Worm (Caenorhabditis elegans) whole organism, L4 larva: ENCODE data around the gene F13D11.4.

ENCODE experiments used
- D1046.2 ChIP-seq: fragments of 200-800 bp; sonication (Bioruptor generic); IDR thresholded peaks from 2 replicates; pipeline ENCODE4 v1.3.6; 2022; ENCODE audit warnings: missing genetic modification characterization, missing compliant biosample characterization
- F10B5.3 ChIP-seq: sonication (generic microtip); optimal IDR thresholded peaks from 2 replicates; lab custom pipeline; 2016; ENCODE audit warnings: mild to moderate bottlenecking, missing genetic modification characterization, missing compliant biosample characterization
- R02D3.7 ChIP-seq: fragments of 150-350 bp; sonication (generic microtip); optimal IDR thresholded peaks from 3 replicates; lab custom pipeline; 2014; ENCODE audit warnings: missing biosample characterization, missing genetic modification characterization
- T26A8.4 ChIP-seq: fragments of 200-800 bp; sonication (Bioruptor generic); IDR thresholded peaks from 2 replicates; pipeline ENCODE4 v1.3.6; 2022; ENCODE audit warnings: missing genetic modification characterization, missing compliant biosample characterization
- Y105C5A.15 ChIP-seq: fragments of 200-800 bp; sonication (Bioruptor generic); IDR thresholded peaks from 2 replicates; pipeline ENCODE4 v1.3.6; 2022; ENCODE audit warnings: missing genetic modification characterization, missing compliant biosample characterization
- Y5F2A.4 ChIP-seq: fragments of 200-800 bp; sonication (Bioruptor generic); optimal IDR thresholded peaks from 2 replicates; lab custom pipeline; 2018; ENCODE audit warnings: mild to moderate bottlenecking, missing genetic modification characterization, missing compliant biosample characterization
- ZK337.2 ChIP-seq: fragments of 200-800 bp; sonication (Bioruptor generic); IDR thresholded peaks from 2 replicates; pipeline ENCODE4 v1.3.6; 2022; ENCODE audit warnings: missing genetic modification reagents, missing genetic modification characterization, missing compliant biosample characterization
- aha-1 ChIP-seq: fragments of 150-350 bp; peaks from one replicate; lab custom pipeline; 2014; ENCODE audit warnings: missing biosample characterization, missing genetic modification characterization
- ceh-44 ChIP-seq: fragments of 200-800 bp; sonication (Bioruptor generic); IDR thresholded peaks from 2 replicates; pipeline ENCODE4 v1.3.6; 2022; ENCODE audit warnings: missing genetic modification reagents, missing genetic modification characterization, missing compliant biosample characterization
- ceh-62 ChIP-seq: sonication (generic microtip); optimal IDR thresholded peaks from 2 replicates; lab custom pipeline; 2017; ENCODE audit warnings: missing biosample characterization, missing genetic modification characterization
- daf-19 ChIP-seq: fragments of 200-800 bp; sonication (Bioruptor generic); conservative IDR thresholded peaks from 2 replicates; pipeline ENCODE4 v1.3.6; 2022; ENCODE audit warnings: missing genetic modification characterization, missing compliant biosample characterization
- dmd-6 ChIP-seq: fragments of 200-800 bp; sonication (Bioruptor generic); IDR thresholded peaks from 2 replicates; pipeline ENCODE4 v1.3.6; 2022; ENCODE audit warnings: missing genetic modification reagents, missing genetic modification characterization, missing compliant biosample characterization
- dmd-8 ChIP-seq: fragments of 200-800 bp; sonication (Bioruptor generic); IDR thresholded peaks from 2 replicates; pipeline ENCODE4 v1.3.6; 2022; ENCODE audit warnings: missing genetic modification characterization, missing compliant biosample characterization
- dmd-9 ChIP-seq: fragments of 200-800 bp; sonication (Bioruptor generic); IDR thresholded peaks from 2 replicates; pipeline ENCODE4 v1.3.6; 2022; ENCODE audit warnings: missing genetic modification reagents, missing genetic modification characterization, missing compliant biosample characterization
- fkh-10 ChIP-seq: fragments of 150-350 bp; optimal IDR thresholded peaks from 2 replicates; lab custom pipeline; 2014; ENCODE audit warnings: missing biosample characterization, missing genetic modification reagents, missing genetic modification characterization
- fos-1 ChIP-seq: fragments of 150-350 bp; optimal IDR thresholded peaks from 2 replicates; lab custom pipeline; 2014; ENCODE audit warnings: missing biosample characterization, missing genetic modification characterization
- hlh-11 ChIP-seq: fragments of 200-800 bp; sonication (Bioruptor generic); optimal IDR thresholded peaks from 2 replicates; lab custom pipeline; 2018; ENCODE audit warnings: mild to moderate bottlenecking, missing genetic modification characterization, missing compliant biosample characterization
- hlh-30 ChIP-seq: sonication (generic microtip); optimal IDR thresholded peaks from 2 replicates; lab custom pipeline; 2017; ENCODE audit warnings: antibody characterized with exemption, mild to moderate bottlenecking, missing genetic modification characterization, missing compliant biosample characterization; ENCODE audit not compliant: insufficient read depth
- hmg-1.1 ChIP-seq: fragments of 200-800 bp; sonication (Bioruptor generic); IDR thresholded peaks from 2 replicates; pipeline ENCODE4 v1.3.6; 2022; ENCODE audit warnings: missing genetic modification reagents, missing genetic modification characterization, missing compliant biosample characterization
- jun-1 ChIP-seq: fragments of 150-350 bp; optimal IDR thresholded peaks from 2 replicates; lab custom pipeline; 2014; ENCODE audit warnings: missing biosample characterization, missing genetic modification reagents, missing genetic modification characterization
- lin-13 ChIP-seq: fragments of 150-350 bp; optimal IDR thresholded peaks from 2 replicates; lab custom pipeline; 2014; ENCODE audit warnings: missing biosample characterization, missing genetic modification reagents, missing genetic modification characterization
- lin-29 ChIP-seq: fragments of 200-800 bp; sonication (Bioruptor generic); IDR thresholded peaks from 2 replicates; pipeline ENCODE4 v1.3.6; 2022; ENCODE audit warnings: missing genetic modification reagents, missing genetic modification characterization, missing compliant biosample characterization
- madf-5 ChIP-seq, 2 experiments: fragments of 200-800 bp; sonication (Bioruptor generic); IDR thresholded peaks; 2 replicates each; pipeline ENCODE4 v1.3.6; 2022; ENCODE audit warnings: missing compliant biosample characterization in 2 of 2, missing genetic modification characterization in 2 of 2
- mdl-1 ChIP-seq, 2 experiments: fragments of 150-350 bp in 1 of 2; sonication (generic microtip) in 1 of 2; optimal IDR thresholded peaks; 2 replicates each; lab custom pipeline; 2014 to 2017; ENCODE audit warnings: missing biosample characterization in 2 of 2, missing genetic modification characterization in 2 of 2
- mdt-29 ChIP-seq: fragments of 200-800 bp; sonication (Bioruptor generic); IDR thresholded peaks from 2 replicates; pipeline ENCODE4 v1.3.6; 2022; ENCODE audit warnings: missing genetic modification reagents, missing genetic modification characterization, missing compliant biosample characterization
- mes-2 ChIP-seq: sonication (generic microtip); optimal IDR thresholded peaks from 2 replicates; lab custom pipeline; 2016; ENCODE audit warnings: missing genotype, mild to moderate bottlenecking, missing genetic modification characterization, missing compliant biosample characterization; ENCODE audit not compliant: poor library complexity, severe bottlenecking
- mxl-2 ChIP-seq: fragments of 200-800 bp; sonication (Bioruptor generic); conservative IDR thresholded peaks from 2 replicates; pipeline ENCODE4 v1.3.6; 2022; ENCODE audit warnings: missing genetic modification reagents, missing genetic modification characterization, missing compliant biosample characterization
- mxl-3 ChIP-seq: fragments of 200-800 bp; sonication (Bioruptor generic); optimal IDR thresholded peaks from 2 replicates; lab custom pipeline; 2018; ENCODE audit warnings: mild to moderate bottlenecking, missing genetic modification characterization, missing compliant biosample characterization
- nhr-10 ChIP-seq: fragments of 150-350 bp; optimal IDR thresholded peaks from 2 replicates; lab custom pipeline; 2014; ENCODE audit warnings: missing biosample characterization, missing genetic modification characterization
- nhr-11 ChIP-seq: fragments of 150-350 bp; optimal IDR thresholded peaks from 2 replicates; lab custom pipeline; 2014; ENCODE audit warnings: missing biosample characterization, missing genetic modification characterization
- nhr-111 ChIP-seq: fragments of 200-800 bp; sonication (Bioruptor generic); optimal IDR thresholded peaks from 2 replicates; lab custom pipeline; 2018; ENCODE audit warnings: mild to moderate bottlenecking, missing genetic modification characterization, missing compliant biosample characterization
- nhr-28 ChIP-seq: fragments of 150-350 bp; optimal IDR thresholded peaks from 2 replicates; lab custom pipeline; 2014; ENCODE audit warnings: missing biosample characterization, missing genetic modification characterization
- nhr-41 ChIP-seq: fragments of 200-800 bp; sonication (Bioruptor generic); IDR thresholded peaks from 2 replicates; pipeline ENCODE4 v1.3.6; 2022; ENCODE audit warnings: missing genetic modification reagents, missing genetic modification characterization, missing compliant biosample characterization
- nhr-42 ChIP-seq: fragments of 200-800 bp; sonication (Bioruptor generic); IDR thresholded peaks from 2 replicates; pipeline ENCODE4 v1.3.6; 2022; ENCODE audit warnings: missing genetic modification characterization, missing compliant biosample characterization
- nhr-6 ChIP-seq: fragments of 150-350 bp; optimal IDR thresholded peaks from 2 replicates; lab custom pipeline; 2014; ENCODE audit warnings: missing biosample characterization, missing genetic modification characterization
- pha-4 ChIP-seq, 2 experiments: fragments of 150-350 bp in 1 of 2; fragments of 200-800 bp in 1 of 2; sonication (Bioruptor generic) in 1 of 2; IDR thresholded peaks in 1 of 2; optimal IDR thresholded peaks in 1 of 2; 2 replicates each; pipeline versions ENCODE4 v1.3.6 to Lab custom; 2014 to 2022; ENCODE audit warnings: missing genetic modification characterization in 2 of 2, missing genetic modification reagents in 2 of 2, missing biosample characterization in 1 of 2, missing compliant biosample characterization in 1 of 2
- saeg-2 ChIP-seq: fragments of 200-800 bp; sonication (Bioruptor generic); IDR thresholded peaks from 2 replicates; pipeline ENCODE4 v1.3.6; 2022; ENCODE audit warnings: missing genetic modification reagents, missing genetic modification characterization, missing compliant biosample characterization
- skn-1 ChIP-seq: fragments of 150-350 bp; optimal IDR thresholded peaks from 2 replicates; lab custom pipeline; 2014; ENCODE audit warnings: missing biosample characterization, missing genetic modification characterization
- tag-97 ChIP-seq: fragments of 200-800 bp; sonication (Bioruptor generic); IDR thresholded peaks from 2 replicates; pipeline ENCODE4 v1.3.6; 2022; ENCODE audit warnings: missing genetic modification characterization, missing compliant biosample characterization
- unc-62 ChIP-seq, 3 experiments: fragments of 150-350 bp in 1 of 3; sonication (generic microtip); optimal IDR thresholded peaks in 2 of 3; peaks in 1 of 3; 1 replicate in 1 of 3; 2 replicates in 2 of 3; lab custom pipeline; 2014 to 2017; ENCODE audit warnings: missing biosample characterization in 3 of 3, missing genetic modification characterization in 3 of 3, missing genetic modification reagents in 3 of 3, missing genotype in 1 of 3
- vab-7 ChIP-seq: fragments of 200-800 bp; sonication (Bioruptor generic); IDR thresholded peaks from 2 replicates; pipeline ENCODE4 v1.3.6; 2022; ENCODE audit warnings: missing genetic modification reagents, missing genetic modification characterization, missing compliant biosample characterization
- zfp-2 ChIP-seq: sonication (generic microtip); optimal IDR thresholded peaks from 2 replicates; lab custom pipeline; 2016; ENCODE audit warnings: mild to moderate bottlenecking, missing genetic modification characterization, missing compliant biosample characterization
- zfp-3 ChIP-seq: fragments of 200-800 bp; sonication (Bioruptor generic); conservative IDR thresholded peaks from 2 replicates; pipeline ENCODE4 v1.3.6; 2022; ENCODE audit warnings: missing genetic modification reagents, missing genetic modification characterization, missing compliant biosample characterization

F13D11.4 gene

DNA sequence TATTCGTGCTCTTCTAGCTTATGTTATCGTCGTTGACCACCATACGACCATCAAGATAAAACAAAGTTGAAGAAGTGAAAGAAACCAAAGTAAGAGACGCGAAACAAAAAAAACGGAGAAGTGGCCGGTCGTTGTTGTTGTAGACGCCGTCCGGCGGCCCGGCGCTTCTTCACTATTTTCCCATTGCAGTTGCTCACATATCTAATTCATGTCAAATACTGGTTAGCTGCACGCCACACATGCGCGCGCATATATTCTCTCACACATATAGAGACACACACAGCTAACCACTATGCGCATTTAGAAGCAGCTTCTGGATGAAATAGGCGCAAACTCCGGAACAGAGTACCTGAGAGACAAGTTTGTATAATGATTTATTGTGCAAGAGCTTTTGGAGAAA, 33.4 kb upstream of the F13D11.4 start:
- TF ChIP-seq vab-7 (GFP tag; lab: Robert Waterston, UW): 0 out of 2 replicates have a peak, but pooled peaks have one; percentile 8
- TF ChIP-seq aha-1: peak; percentile 40
- TF ChIP-seq hlh-30 (tag; lab: Kevin White, UChicago): no peak
- TF ChIP-seq unc-62 (GFP tag; optimal IDR thresholded peaks at IDR 0.05 in 1 of 2; lab: Kevin White, UChicago): peak in 1 of 2 experiments; percentile 93
- no peak for TF ChIP-seq unc-62 (tag; optimal IDR thresholded peaks at IDR 0.05; lab: Kevin White, UChicago)
- TF ChIP-seq nhr-28 (tag; lab: Kevin White, UChicago): no peak
- TF ChIP-seq ceh-62 (tag; lab: Kevin White, UChicago): no peak
- no peak for TF ChIP-seq dmd-9
- no peak for TF ChIP-seq nhr-42
- peak; percentile 13 for TF ChIP-seq mes-2

ce11 chrX:5862408-5862807, 27.8 kb upstream of the F13D11.4 start, which contains the start of gene ctbp-1:
Gene ctbp-1 (plus strand): TSS chrX:5862708.
- TF ChIP-seq mes-2 (no peak), R02D3.7 (no peak), lin-13 (GFP tag; lab: Kevin White, UChicago) (no peak), skn-1 (no peak), fos-1 (no peak), mdt-29 (GFP tag; lab: Robert Waterston, UW) (no peak), D1046.2 (GFP tag; lab: Robert Waterston, UW) (no peak), saeg-2 (GFP tag; lab: Robert Waterston, UW) (no peak), nhr-111 (no peak), Y5F2A.4 (GFP tag; lab: Kevin White, UChicago) (no peak), hlh-11 (tag; lab: Kevin White, UChicago) (no peak), daf-19 (GFP tag; lab: Robert Waterston, UW) (no peak), ceh-44 (GFP tag; lab: Robert Waterston, UW) (no peak), Y105C5A.15 (no peak), zfp-2 (no peak), pha-4 (GFP tag; IDR thresholded peaks at IDR 0.05; lab: Robert Waterston, UW) (no peak), pha-4 (tag; optimal IDR thresholded peaks at IDR 0.05; lab: Kevin White, UChicago) (no peak), nhr-41 (GFP tag; lab: Robert Waterston, UW) (no peak), dmd-8 (GFP tag; lab: Robert Waterston, UW) (no peak)
- TF ChIP-seq, all 104 proteins: peak for 0

- TF ChIP-seq fkh-10 (GFP tag; lab: Kevin White, UChicago): peak; percentile 51
- TF ChIP-seq T26A8.4 (GFP tag; lab: Robert Waterston, UW): no peak
- no peak for TF ChIP-seq aha-1
- TF ChIP-seq zfp-3 (GFP tag; lab: Robert Waterston, UW): no peak
- no peak for TF ChIP-seq nhr-6 (tag; lab: Kevin White, UChicago)
- no peak for TF ChIP-seq F10B5.3 (tag; lab: Kevin White, UChicago)
Observed at ce11 chrX:5859161-5859560, 24.6 kb upstream of the F13D11.4 start.

DNA sequence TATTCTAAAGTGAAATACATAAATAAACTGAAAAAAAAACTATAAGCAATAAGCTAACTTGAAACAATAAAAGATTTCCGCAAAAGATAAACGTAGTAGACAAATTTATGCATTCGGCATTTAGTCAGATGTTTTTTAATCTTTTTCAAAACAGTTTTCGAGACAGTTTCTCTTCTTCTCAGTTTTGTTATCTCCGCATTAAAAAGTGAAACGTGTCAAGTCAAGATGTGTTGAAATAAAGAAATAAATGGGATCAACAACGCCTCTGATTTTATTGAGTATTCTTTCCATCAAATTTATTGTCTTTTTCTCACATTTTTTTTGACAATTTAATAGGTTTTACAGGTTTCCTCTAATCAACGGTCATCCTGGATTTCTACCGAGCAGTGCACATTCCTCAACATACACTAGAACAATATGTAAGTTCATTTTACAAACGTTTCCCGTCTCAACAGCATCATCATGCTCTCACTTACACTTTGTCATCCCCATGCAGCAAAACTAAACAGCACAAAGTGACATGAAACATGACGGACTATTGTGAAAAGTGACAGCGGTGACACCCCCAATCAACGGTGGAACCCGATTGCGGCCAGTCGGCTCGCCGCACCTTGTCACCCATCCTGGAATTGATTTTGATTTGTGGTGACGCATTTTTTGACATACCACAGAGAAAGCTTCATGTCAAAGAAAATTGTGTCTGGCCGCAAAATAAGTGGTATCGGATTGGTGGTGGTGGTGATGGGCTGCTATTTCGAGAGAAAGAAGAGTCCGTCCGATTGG, 20.0 kb upstream of the F13D11.4 start:
- no peak for TF ChIP-seq hmg-1.1
- TF ChIP-seq unc-62 (GFP tag; optimal IDR thresholded peaks at IDR 0.05 in 1 of 2; lab: Kevin White, UChicago): peak in 1 of 2 experiments; percentile 57
- TF ChIP-seq unc-62 (tag; optimal IDR thresholded peaks at IDR 0.05; lab: Kevin White, UChicago): no peak
- TF ChIP-seq mxl-3 (GFP tag; lab: Kevin White, UChicago): peak; percentile 4

DNA sequence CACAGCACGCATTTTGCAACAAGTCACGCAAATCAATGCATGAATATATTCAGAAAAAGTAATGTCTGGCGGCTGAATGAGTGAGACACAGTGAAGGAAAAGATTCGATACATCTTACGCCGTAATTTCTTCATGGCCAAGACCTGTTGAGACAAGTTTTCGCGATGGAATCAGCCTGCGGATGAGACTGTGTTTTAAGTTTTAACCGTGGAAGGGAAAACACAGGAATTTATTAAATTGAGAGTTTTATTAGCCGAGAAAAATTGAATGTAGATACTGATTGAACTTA, 19.5 kb upstream of the F13D11.4 start, which contains the start of gene hog-1:
Gene hog-1 (minus strand): TSS at position 101 of the 289 bp plus-strand sequence.
- TF ChIP-seq mdl-1 (tag; optimal IDR thresholded peaks at IDR 0.05; lab: Kevin White, UChicago) (no peak), nhr-10 (tag; lab: Kevin White, UChicago) (no peak), ZK337.2 (no peak), madf-5 (GFP tag; IDR thresholded peaks at IDR 0.05; lab: Robert Waterston, UW) (no peak), nhr-11 (tag; lab: Kevin White, UChicago) (no peak), zfp-3 (GFP tag; lab: Robert Waterston, UW) (no peak), jun-1 (tag; lab: Kevin White, UChicago) (no peak), mxl-2 (GFP tag; lab: Robert Waterston, UW) (no peak), aha-1 (no peak), dmd-6 (no peak), T26A8.4 (GFP tag; lab: Robert Waterston, UW) (no peak), nhr-41 (GFP tag; lab: Robert Waterston, UW) (no peak), lin-13 (GFP tag; lab: Kevin White, UChicago) (no peak), skn-1 (no peak), lin-29 (GFP tag; lab: Robert Waterston, UW) (no peak), tag-97 (no peak)
